Worm (Caenorhabditis elegans) whole organism, mixed stage, embryonic: Measurements from ENCODE around the gene amt-3.

Experiments
- M03D4.4 ChIP-seq: sonication (generic microtip); optimal IDR thresholded peaks from 2 replicates; lab custom pipeline; 2017; ENCODE audit warnings: mild to moderate bottlenecking, missing genetic modification characterization, missing compliant biosample characterization
- bed-3 ChIP-seq: fragments of 200-800 bp; sonication (Bioruptor generic); optimal IDR thresholded peaks from 3 replicates; lab custom pipeline; 2018; ENCODE audit warnings: mild to moderate bottlenecking, missing genetic modification characterization, moderate library complexity, missing compliant biosample characterization
- blmp-1 ChIP-seq: fragments of 150-350 bp; optimal IDR thresholded peaks from 2 replicates; lab custom pipeline; 2014; ENCODE audit warnings: missing biosample characterization, missing genetic modification characterization
- ceh-39 ChIP-seq: fragments of 150-350 bp; optimal IDR thresholded peaks from 2 replicates; lab custom pipeline; 2014; ENCODE audit warnings: missing biosample characterization, missing genetic modification characterization
- ceh-43 ChIP-seq: fragments of 200-800 bp; sonication (Bioruptor generic); optimal IDR thresholded peaks from 2 replicates; lab custom pipeline; 2018; ENCODE audit warnings: mild to moderate bottlenecking, missing genetic modification characterization, moderate library complexity, missing compliant biosample characterization
- ceh-83 ChIP-seq: fragments of 200-800 bp; sonication (Bioruptor generic); optimal IDR thresholded peaks from 2 replicates; lab custom pipeline; 2018; ENCODE audit warnings: mild to moderate bottlenecking, missing genetic modification characterization, missing compliant biosample characterization
- ces-1 ChIP-seq: fragments of 150-350 bp; optimal IDR thresholded peaks from 2 replicates; lab custom pipeline; 2014; ENCODE audit warnings: missing biosample characterization, missing genetic modification reagents, missing genetic modification characterization
- cnd-1 ChIP-seq: fragments of 200-800 bp; sonication (Bioruptor generic); optimal IDR thresholded peaks from 2 replicates; lab custom pipeline; 2018; ENCODE audit warnings: mild to moderate bottlenecking, missing genetic modification characterization, missing compliant biosample characterization
- drap-1 ChIP-seq: fragments of 200-800 bp; sonication (Bioruptor generic); optimal IDR thresholded peaks from 3 replicates; lab custom pipeline; 2018; ENCODE audit warnings: mild to moderate bottlenecking, missing genetic modification characterization, missing compliant biosample characterization
- elt-1 ChIP-seq: sonication (generic microtip); optimal IDR thresholded peaks from 2 replicates; lab custom pipeline; 2017; ENCODE audit warnings: missing genetic modification characterization, mild to moderate bottlenecking, missing compliant biosample characterization, antibody characterized with exemption, moderate library complexity, borderline replicate concordance; ENCODE audit not compliant: insufficient read depth
- elt-3 ChIP-seq: fragments of 150-350 bp; optimal IDR thresholded peaks from 2 replicates; lab custom pipeline; 2014; ENCODE audit warnings: missing biosample characterization, missing genetic modification characterization
- flh-1 ChIP-seq: fragments of 200-800 bp; sonication (Bioruptor generic); optimal IDR thresholded peaks from 2 replicates; lab custom pipeline; 2018; ENCODE audit warnings: mild to moderate bottlenecking, missing genetic modification characterization, moderate library complexity, missing compliant biosample characterization
- ham-2 ChIP-seq: fragments of 200-800 bp; sonication (Bioruptor generic); optimal IDR thresholded peaks from 2 replicates; lab custom pipeline; 2018; ENCODE audit warnings: mild to moderate bottlenecking, missing genetic modification characterization, missing compliant biosample characterization
- hlh-1 ChIP-seq: fragments of 150-350 bp; optimal IDR thresholded peaks from 2 replicates; lab custom pipeline; 2014; ENCODE audit warnings: missing biosample characterization, missing genetic modification reagents, missing genetic modification characterization
- lin-13 ChIP-seq: fragments of 150-350 bp; optimal IDR thresholded peaks from 2 replicates; lab custom pipeline; 2014; ENCODE audit warnings: missing biosample characterization, missing genetic modification characterization
- lin-32 ChIP-seq: fragments of 200-800 bp; sonication (Bioruptor generic); optimal IDR thresholded peaks from 2 replicates; lab custom pipeline; 2018; ENCODE audit warnings: mild to moderate bottlenecking, missing genetic modification characterization, missing compliant biosample characterization
- lsy-2 ChIP-seq: fragments of 150-350 bp; optimal IDR thresholded peaks from 2 replicates; lab custom pipeline; 2014; ENCODE audit warnings: missing biosample characterization, missing genetic modification characterization
- mab-5 ChIP-seq: fragments of 150-350 bp; optimal IDR thresholded peaks from 2 replicates; lab custom pipeline; 2014; ENCODE audit warnings: missing biosample characterization, missing genetic modification characterization
- mep-1 ChIP-seq: fragments of 150-350 bp; optimal IDR thresholded peaks from 2 replicates; lab custom pipeline; 2017; ENCODE audit warnings: missing biosample characterization, missing genetic modification reagents, missing genetic modification characterization, inconsistent platforms
- mls-2 ChIP-seq: sonication (generic microtip); optimal IDR thresholded peaks from 2 replicates; lab custom pipeline; 2016; ENCODE audit warnings: mild to moderate bottlenecking, missing genetic modification characterization, moderate library complexity, missing compliant biosample characterization
- nhr-12 ChIP-seq: fragments of 150-350 bp; optimal IDR thresholded peaks from 2 replicates; lab custom pipeline; 2014; ENCODE audit warnings: missing biosample characterization, missing genetic modification characterization
- nhr-2 ChIP-seq: fragments of 150-350 bp; optimal IDR thresholded peaks from 2 replicates; lab custom pipeline; 2014; ENCODE audit warnings: missing biosample characterization, missing genetic modification characterization
- nhr-237 ChIP-seq: fragments of 150-350 bp; optimal IDR thresholded peaks from 2 replicates; lab custom pipeline; 2014; ENCODE audit warnings: missing biosample characterization, missing genetic modification characterization
- nhr-28 ChIP-seq: fragments of 150-350 bp; optimal IDR thresholded peaks from 2 replicates; lab custom pipeline; 2014; ENCODE audit warnings: missing biosample characterization, missing genetic modification characterization
- nhr-76 ChIP-seq: sonication (generic microtip); optimal IDR thresholded peaks from 2 replicates; lab custom pipeline; 2017; ENCODE audit warnings: missing biosample characterization, missing genetic modification characterization
- pha-4 ChIP-seq: fragments of 150-350 bp; optimal IDR thresholded peaks from 2 replicates; lab custom pipeline; 2018; ENCODE audit warnings: missing biosample characterization, missing genetic modification reagents, missing genetic modification characterization
- sem-2 ChIP-seq: fragments of 200-800 bp; sonication (Bioruptor generic); optimal IDR thresholded peaks from 2 replicates; lab custom pipeline; 2018; ENCODE audit warnings: mild to moderate bottlenecking, missing genetic modification characterization, missing compliant biosample characterization
- snpc-4 ChIP-seq: fragments of 150-350 bp; optimal IDR thresholded peaks from 2 replicates; lab custom pipeline; 2014; ENCODE audit warnings: missing biosample characterization, missing genetic modification characterization
- sptf-1 ChIP-seq: sonication (generic microtip); optimal IDR thresholded peaks from 2 replicates; lab custom pipeline; 2017; ENCODE audit warnings: mild to moderate bottlenecking, missing genetic modification characterization, moderate library complexity, missing compliant biosample characterization
- tbx-8 ChIP-seq: fragments of 200-800 bp; sonication (Bioruptor generic); optimal IDR thresholded peaks from 2 replicates; lab custom pipeline; 2018; ENCODE audit warnings: mild to moderate bottlenecking, missing genetic modification characterization, moderate library complexity, missing compliant biosample characterization
- unc-120 ChIP-seq: sonication (generic microtip); optimal IDR thresholded peaks from 2 replicates; lab custom pipeline; 2017; ENCODE audit warnings: missing genetic modification characterization, missing compliant biosample characterization; ENCODE audit not compliant: poor library complexity, severe bottlenecking
- unc-39 ChIP-seq: fragments of 150-350 bp; optimal IDR thresholded peaks from 2 replicates; lab custom pipeline; 2014; ENCODE audit warnings: missing biosample characterization, missing genetic modification characterization
- unc-62 ChIP-seq: fragments of 150-350 bp; optimal IDR thresholded peaks from 2 replicates; lab custom pipeline; 2014; ENCODE audit warnings: missing biosample characterization, missing genetic modification reagents, missing genetic modification characterization
- zip-8 ChIP-seq: fragments of 150-350 bp; optimal IDR thresholded peaks from 2 replicates; lab custom pipeline; 2014; ENCODE audit warnings: missing biosample characterization, missing genetic modification characterization
- ztf-11 ChIP-seq: fragments of 150-350 bp; optimal IDR thresholded peaks from 2 replicates; lab custom pipeline; 2014; ENCODE audit warnings: missing biosample characterization, missing genetic modification characterization

The amt-3 gene

ce11 chrII:8339108-8339507 lies 29.9 kb downstream of the amt-3 start:
- no peak for TF ChIP-seq cnd-1
- TF ChIP-seq bed-3, result no peak
- no peak for TF ChIP-seq nhr-237 (tag; lab: Kevin White, UChicago)
- no peak for TF ChIP-seq lsy-2
- TF ChIP-seq unc-62 (GFP tag; lab: Kevin White, UChicago), result no peak
- no peak for TF ChIP-seq lin-32
- TF ChIP-seq nhr-76 (tag; lab: Kevin White, UChicago), result no peak
- no peak for TF ChIP-seq nhr-28 (tag; lab: Kevin White, UChicago)
- no peak for TF ChIP-seq hlh-1
- TF ChIP-seq elt-3 (tag; lab: Kevin White, UChicago), result no peak
- no peak for TF ChIP-seq ham-2 (GFP tag; lab: Kevin White, UChicago)
- no peak for TF ChIP-seq mep-1
- no peak for TF ChIP-seq tbx-8 (GFP tag; lab: Kevin White, UChicago)
- TF ChIP-seq mls-2 (tag; lab: Kevin White, UChicago), result no peak
- TF ChIP-seq ceh-43 (GFP tag; lab: Kevin White, UChicago), result no peak
- TF ChIP-seq ceh-39 (tag; lab: Kevin White, UChicago), result no peak
- TF ChIP-seq flh-1 (GFP tag; lab: Kevin White, UChicago), result no peak
- no peak for TF ChIP-seq elt-1
- no peak for TF ChIP-seq snpc-4 (tag; lab: Kevin White, UChicago)

ce11 chrII:8333643-8334042 lies 35.3 kb downstream of the amt-3 start, which contains the start of gene C26D10.7:
Gene C26D10.7 (plus strand): TSS chrII:8333943.
- no peak for TF ChIP-seq nhr-28 (tag; lab: Kevin White, UChicago)
- no peak for TF ChIP-seq ceh-43 (GFP tag; lab: Kevin White, UChicago)

ce11 chrII:8329462-8329861 lies 39.5 kb downstream of the amt-3 start, which contains the start of gene C26D10.4:
Gene C26D10.4 (plus strand): TSS chrII:8329762.
- TF ChIP-seq blmp-1 (tag; lab: Kevin White, UChicago) (no peak), nhr-2 (tag; lab: Kevin White, UChicago) (no peak), M03D4.4 (tag; lab: Kevin White, UChicago) (no peak), tbx-8 (GFP tag; lab: Kevin White, UChicago) (no peak), elt-1 (no peak), bed-3 (no peak), nhr-12 (tag; lab: Kevin White, UChicago) (no peak), mls-2 (tag; lab: Kevin White, UChicago) (no peak), ceh-43 (GFP tag; lab: Kevin White, UChicago) (no peak), unc-39 (tag; lab: Kevin White, UChicago) (no peak), nhr-237 (tag; lab: Kevin White, UChicago) (no peak), elt-3 (tag; lab: Kevin White, UChicago) (no peak), ceh-83 (GFP tag; lab: Kevin White, UChicago) (no peak), ceh-39 (tag; lab: Kevin White, UChicago) (no peak), mep-1 (no peak)

- TF ChIP-seq lin-13 (peak; percentile 92), zip-8 (tag; lab: Kevin White, UChicago) (no peak), nhr-12 (tag; lab: Kevin White, UChicago) (no peak), nhr-76 (tag; lab: Kevin White, UChicago) (no peak), snpc-4 (tag; lab: Kevin White, UChicago) (no peak), flh-1 (GFP tag; lab: Kevin White, UChicago) (no peak), mep-1 (peak; percentile 90), cnd-1 (peak; percentile 81), ceh-39 (tag; lab: Kevin White, UChicago) (peak; percentile 81), drap-1 (GFP tag; lab: Kevin White, UChicago) (peak; percentile 45), ztf-11 (tag; lab: Kevin White, UChicago) (peak; percentile 37), nhr-2 (tag; lab: Kevin White, UChicago) (peak; percentile 19), ham-2 (GFP tag; lab: Kevin White, UChicago) (peak; percentile 56), nhr-28 (tag; lab: Kevin White, UChicago) (no peak), mab-5 (tag; lab: Kevin White, UChicago) (peak; percentile 67), sptf-1 (tag; lab: Kevin White, UChicago) (peak; percentile 64), bed-3 (no peak), elt-1 (no peak), ceh-43 (GFP tag; lab: Kevin White, UChicago) (peak; percentile 66), sem-2 (GFP tag; lab: Kevin White, UChicago) (no peak), ceh-83 (GFP tag; lab: Kevin White, UChicago) (peak; percentile 13), unc-120 (tag; lab: Kevin White, UChicago) (peak; percentile 91), unc-39 (tag; lab: Kevin White, UChicago) (no peak), elt-3 (tag; lab: Kevin White, UChicago) (no peak), unc-62 (GFP tag; lab: Kevin White, UChicago) (peak; percentile 61), ces-1 (GFP tag; lab: Kevin White, UChicago) (peak; percentile 84), tbx-8 (GFP tag; lab: Kevin White, UChicago) (no peak), M03D4.4 (tag; lab: Kevin White, UChicago) (peak; percentile 34), hlh-1 (peak; percentile 98), pha-4 (peak; percentile 92), lin-32 (peak; percentile 83), mls-2 (tag; lab: Kevin White, UChicago) (peak; percentile 69), blmp-1 (tag; lab: Kevin White, UChicago) (no peak), nhr-237 (tag; lab: Kevin White, UChicago) (peak; percentile 77), lsy-2 (peak; percentile 81)
These were observed 40.1 kb downstream of the amt-3 start, which contains the start of gene hel-1 for ce11 chrII:8328820-8329339. Gene hel-1 (minus strand): TSS chrII:8328870.
